Fruit fly (Drosophila melanogaster): ENCODE measurements around the gene osi.

Gene osi

DNA sequence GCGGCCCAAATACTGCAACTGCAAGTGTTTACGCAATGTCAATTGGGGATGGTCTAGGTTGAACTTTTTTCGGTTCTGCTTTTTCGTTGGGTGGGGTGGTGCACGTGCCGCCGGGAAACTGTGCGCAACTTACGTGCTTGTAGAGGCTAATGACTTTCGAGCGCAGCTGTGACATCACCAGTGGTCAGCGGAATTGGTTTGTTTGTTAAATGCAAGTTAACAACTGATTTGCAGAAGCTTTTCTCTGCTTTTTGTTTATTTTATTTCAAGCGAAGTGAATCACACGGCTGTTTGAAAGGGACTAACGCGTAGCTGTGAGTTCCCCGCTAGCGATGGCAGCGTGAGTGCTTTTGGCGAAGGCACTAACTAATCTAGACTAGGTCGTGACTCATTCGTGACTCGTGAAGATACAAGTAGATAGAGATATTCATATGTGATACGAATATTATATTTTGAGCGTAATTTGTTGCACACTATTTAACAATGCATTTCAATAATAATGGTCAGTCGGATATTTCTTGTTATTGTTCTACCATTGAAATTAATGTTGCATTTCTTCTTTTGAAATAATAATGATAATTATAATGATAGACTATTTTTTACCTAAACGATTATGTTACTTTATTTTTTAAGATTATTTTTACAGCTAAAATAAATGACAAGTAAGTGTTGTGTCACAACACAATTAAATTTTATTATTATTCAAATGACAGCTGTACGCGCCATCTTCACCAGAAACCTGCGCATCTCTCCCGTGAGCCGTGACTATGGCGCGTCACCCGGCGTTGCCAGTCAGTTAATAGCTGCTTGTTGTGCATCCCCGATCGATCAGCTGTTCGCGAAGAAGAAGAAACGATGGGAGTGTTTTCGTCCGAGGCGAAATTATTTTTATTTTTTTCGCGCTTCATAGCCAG, at the start of gene osi, which contains the start of gene tweek:
osi (minus strand) TSS at position 307 of the 914 bp plus-strand sequence.
tweek (plus strand) TSS at position 831 of the 914 bp plus-strand sequence.
- no peak for TF ChIP-seq insv (optimal IDR thresholded peaks at IDR 0.05)
- TF ChIP-seq ttk (optimal IDR thresholded peaks at IDR 0.05), result no peak
- no peak for TF ChIP-seq Sin3A (optimal IDR thresholded peaks at IDR 0.05)
- TF ChIP-seq h (optimal IDR thresholded peaks at IDR 0.05), result no peak
- no peak for TF ChIP-seq psq (optimal IDR thresholded peaks at IDR 0.05)
- TF ChIP-seq Myc (optimal IDR thresholded peaks at IDR 0.05), result no peak

dm6 chr2L:16921825-16922224, 34.1 kb upstream of the osi start:
- TF ChIP-seq ttk (optimal IDR thresholded peaks at IDR 0.05), result no peak
- TF ChIP-seq Sin3A (optimal IDR thresholded peaks at IDR 0.05), result no peak
- TF ChIP-seq Myc (optimal IDR thresholded peaks at IDR 0.05), result no peak
- TF ChIP-seq insv (optimal IDR thresholded peaks at IDR 0.05), result no peak
- TF ChIP-seq psq (optimal IDR thresholded peaks at IDR 0.05), result no peak
- TF ChIP-seq h (optimal IDR thresholded peaks at IDR 0.05), result no peak

DNA sequence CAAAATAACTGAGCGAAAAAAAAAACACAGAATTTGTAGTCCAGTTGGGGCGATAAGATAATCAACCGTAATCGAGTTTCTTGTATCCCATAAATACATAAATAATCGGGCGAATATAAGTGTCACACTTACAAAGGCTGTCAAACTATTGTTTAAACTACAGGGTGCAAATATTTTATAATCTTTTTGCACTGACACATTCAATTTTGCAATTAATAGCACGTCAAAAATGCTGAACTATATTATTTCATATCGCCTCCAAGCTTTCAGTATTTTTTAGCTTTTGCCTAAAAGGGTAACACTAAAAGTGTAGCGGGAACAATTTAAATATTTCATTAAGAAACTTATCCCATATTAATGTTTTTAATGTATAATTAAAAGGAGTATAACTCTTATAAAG, 22.4 kb upstream of the osi start, which contains the start of gene ApepP:
ApepP (minus strand) TSS at position 242 of the 400 bp plus-strand sequence.
- no peak for TF ChIP-seq ttk (optimal IDR thresholded peaks at IDR 0.05)
- no peak for TF ChIP-seq h (optimal IDR thresholded peaks at IDR 0.05)
- no peak for TF ChIP-seq Myc (optimal IDR thresholded peaks at IDR 0.05)
- no peak for TF ChIP-seq Sin3A (optimal IDR thresholded peaks at IDR 0.05)
- no peak for TF ChIP-seq psq (optimal IDR thresholded peaks at IDR 0.05)
- TF ChIP-seq insv (optimal IDR thresholded peaks at IDR 0.05), result no peak

dm6 chr2L:16909290-16909689, 21.5 kb upstream of the osi start:
- no peak for TF ChIP-seq psq (optimal IDR thresholded peaks at IDR 0.05)
- no peak for TF ChIP-seq Myc (optimal IDR thresholded peaks at IDR 0.05)
- no peak for TF ChIP-seq h (optimal IDR thresholded peaks at IDR 0.05)
- TF ChIP-seq Sin3A (optimal IDR thresholded peaks at IDR 0.05), result no peak
- TF ChIP-seq ttk (optimal IDR thresholded peaks at IDR 0.05), result no peak
- TF ChIP-seq insv (optimal IDR thresholded peaks at IDR 0.05), result no peak

- TF ChIP-seq Sin3A (optimal IDR thresholded peaks at IDR 0.05) (no peak), h (optimal IDR thresholded peaks at IDR 0.05) (no peak), insv (optimal IDR thresholded peaks at IDR 0.05) (no peak), Myc (optimal IDR thresholded peaks at IDR 0.05) (no peak)
These were observed 14.2 kb upstream of the osi start, which contains the start of gene CG12288 for dm6 chr2L:16902003-16902402. CG12288 (minus strand) TSS chr2L:16902218.

- no peak for TF ChIP-seq h (optimal IDR thresholded peaks at IDR 0.05)
- no peak for TF ChIP-seq psq (optimal IDR thresholded peaks at IDR 0.05)
- TF ChIP-seq ttk (optimal IDR thresholded peaks at IDR 0.05), result no peak
- TF ChIP-seq insv (optimal IDR thresholded peaks at IDR 0.05), result no peak
- no peak for TF ChIP-seq Sin3A (optimal IDR thresholded peaks at IDR 0.05)
- no peak for TF ChIP-seq Myc (optimal IDR thresholded peaks at IDR 0.05)
These were observed 12.6 kb upstream of the osi start, which contains the start of gene CG31805 for dm6 chr2L:16900373-16900772. CG31805 (minus strand) TSS chr2L:16900473.

DNA sequence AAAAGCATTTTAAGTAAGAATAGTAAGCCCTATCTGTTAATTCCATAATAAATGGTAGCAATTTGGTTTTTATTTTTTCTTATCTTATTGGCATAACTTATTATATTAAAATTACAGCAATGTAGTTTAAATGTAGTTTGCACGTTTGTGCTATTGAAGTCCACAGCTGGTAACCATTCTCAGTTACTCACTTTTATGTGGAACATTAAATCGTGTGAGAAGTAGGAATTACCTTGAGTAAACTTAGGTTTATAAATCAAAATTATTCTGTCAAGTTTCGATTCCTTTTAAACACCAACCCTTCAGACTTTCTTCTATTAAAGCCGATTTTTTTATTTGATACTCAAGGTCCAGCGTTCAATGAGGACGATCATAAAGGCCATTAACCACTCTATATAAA, 1.8 kb upstream of the osi start, which contains the start of gene CG42556:
CG42556 (plus strand) TSS at position 301 of the 400 bp plus-strand sequence.
- no peak for TF ChIP-seq h (optimal IDR thresholded peaks at IDR 0.05)

DNA sequence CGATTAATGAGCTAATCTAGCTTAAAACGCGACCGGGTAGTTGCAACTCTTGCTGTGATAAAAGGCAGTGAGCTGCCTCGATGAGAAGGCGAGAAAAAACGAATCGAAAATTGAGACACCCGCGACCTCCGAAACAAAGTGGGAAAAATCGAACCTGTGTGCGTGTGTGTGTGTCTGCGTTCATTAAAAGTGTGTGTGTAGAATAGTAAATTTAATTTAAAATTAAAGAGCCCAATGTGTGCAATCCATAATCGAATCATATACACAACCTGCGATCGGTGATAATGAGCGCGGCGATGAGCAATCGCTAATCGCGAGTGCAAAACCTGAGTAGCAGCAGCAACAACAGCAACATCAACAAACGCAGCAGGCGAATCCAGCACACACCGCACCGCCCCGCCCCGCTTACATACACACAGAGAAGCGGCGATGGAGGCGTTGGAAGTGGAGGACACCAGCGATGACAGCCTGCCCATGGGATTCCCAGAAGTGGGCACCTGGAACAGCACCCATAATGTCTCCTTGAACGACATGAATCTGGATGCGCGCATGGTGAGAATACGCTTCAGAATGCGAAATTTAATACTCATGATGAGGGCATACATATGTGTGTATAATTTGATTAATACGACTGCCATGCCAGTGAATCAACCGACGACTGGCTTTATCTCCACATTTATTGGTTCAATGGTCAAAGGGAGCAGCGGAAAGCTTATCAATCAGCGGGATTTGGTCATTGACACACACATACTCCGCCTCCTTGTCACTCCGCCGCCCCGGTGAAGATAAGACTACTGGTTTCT, 1.0 kb upstream of the osi start:
- TF ChIP-seq Myc (optimal IDR thresholded peaks at IDR 0.05) (no peak), psq (optimal IDR thresholded peaks at IDR 0.05) (no peak), insv (optimal IDR thresholded peaks at IDR 0.05) (no peak), h (optimal IDR thresholded peaks at IDR 0.05) (no peak), Sin3A (optimal IDR thresholded peaks at IDR 0.05) (no peak), ttk (optimal IDR thresholded peaks at IDR 0.05) (no peak)

DNA sequence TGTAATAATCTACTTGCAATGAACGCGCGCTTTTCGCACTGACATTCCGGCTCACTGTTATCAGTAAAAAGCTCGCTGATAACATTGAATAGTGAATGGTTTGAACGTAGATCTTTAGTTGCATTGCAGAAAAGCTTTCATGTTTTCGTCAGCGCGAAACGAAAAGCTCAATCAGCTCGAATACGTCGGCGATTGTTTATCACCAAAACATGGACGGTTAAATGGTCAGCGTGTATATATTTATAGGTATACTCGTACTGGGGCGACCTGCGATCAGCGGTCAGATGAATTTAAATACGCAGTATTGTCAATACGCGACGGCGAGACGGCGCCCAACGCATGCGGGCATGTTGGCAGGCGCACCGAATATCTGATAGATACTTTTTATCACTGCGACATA, 1.3 kb downstream of the osi start:
- no peak for TF ChIP-seq Myc (optimal IDR thresholded peaks at IDR 0.05)
- no peak for TF ChIP-seq psq (optimal IDR thresholded peaks at IDR 0.05)

DNA sequence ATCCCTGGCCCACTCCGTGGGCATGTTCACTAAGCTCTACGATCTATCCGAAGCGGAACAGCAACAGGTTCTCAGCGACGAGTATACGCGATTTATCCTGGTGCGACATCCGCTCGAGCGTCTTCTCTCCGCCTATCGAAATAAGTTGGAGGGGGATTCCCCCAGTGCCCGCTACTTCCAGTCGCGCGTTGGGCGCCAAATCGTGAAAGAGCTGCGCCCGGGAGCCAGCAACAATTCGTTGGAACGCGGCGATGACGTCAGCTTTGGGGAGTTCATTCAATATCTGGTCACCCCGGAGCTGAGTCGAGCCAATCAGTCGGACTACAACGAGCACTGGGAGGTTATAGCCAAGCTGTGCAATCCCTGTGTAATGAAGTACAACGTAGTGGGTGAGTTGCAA, 2.4 kb downstream of the osi start:
- TF ChIP-seq psq (optimal IDR thresholded peaks at IDR 0.05), result no peak
- no peak for TF ChIP-seq ttk (optimal IDR thresholded peaks at IDR 0.05)
- TF ChIP-seq h (optimal IDR thresholded peaks at IDR 0.05), result no peak
- TF ChIP-seq insv (optimal IDR thresholded peaks at IDR 0.05), result no peak
- TF ChIP-seq Myc (optimal IDR thresholded peaks at IDR 0.05), result no peak
- no peak for TF ChIP-seq Sin3A (optimal IDR thresholded peaks at IDR 0.05)

DNA sequence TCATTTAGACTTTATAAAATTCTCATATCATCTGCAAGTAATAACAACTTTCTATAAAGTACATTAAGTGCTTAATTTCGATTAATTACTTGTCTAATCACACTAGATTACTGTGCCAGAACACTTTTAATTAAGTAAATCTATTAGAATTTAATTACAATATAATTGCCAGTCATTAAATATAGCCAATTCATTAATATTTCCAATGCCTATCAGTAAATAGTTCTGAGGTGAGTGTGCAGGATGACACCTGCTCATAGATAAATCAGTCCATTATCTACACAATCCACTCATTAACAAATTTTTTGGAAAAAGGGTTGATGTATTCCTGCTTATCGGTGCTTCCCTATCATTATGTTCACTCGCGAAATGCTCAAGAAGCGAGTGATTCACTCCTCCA, 3.1 kb downstream of the osi start:
- no peak for TF ChIP-seq Myc (optimal IDR thresholded peaks at IDR 0.05)
- no peak for TF ChIP-seq insv (optimal IDR thresholded peaks at IDR 0.05)
- no peak for TF ChIP-seq psq (optimal IDR thresholded peaks at IDR 0.05)
- no peak for TF ChIP-seq h (optimal IDR thresholded peaks at IDR 0.05)
- TF ChIP-seq Sin3A (optimal IDR thresholded peaks at IDR 0.05), result no peak

All from Kc167 (cell line).